Worm (Caenorhabditis elegans) whole organism, L4/young adult: ENCODE results near the gene abhd-5.1.

Experiments used
- W03F9.2 ChIP-seq: fragments of 150-350 bp; optimal IDR thresholded peaks from 2 replicates; lab custom pipeline; 2014; ENCODE audit warnings: missing biosample characterization, missing genetic modification characterization
- dao-5 ChIP-seq: sonication (generic microtip); optimal IDR thresholded peaks from 2 replicates; lab custom pipeline; 2016; ENCODE audit warnings: missing genotype, missing genetic modification characterization, moderate library complexity, missing compliant biosample characterization
- him-1 ChIP-seq: sonication (generic microtip); optimal IDR thresholded peaks from 2 replicates; lab custom pipeline; 2016; ENCODE audit warnings: missing genotype, missing genetic modification reagents, missing genetic modification characterization, missing compliant biosample characterization

abhd-5.1 gene

ce11 chrV:4839913-4840312 lies 7.5 kb upstream of the abhd-5.1 start, which contains the start of gene nas-9:
Gene nas-9, minus strand, starts transcription at chrV:4840013.
- TF ChIP-seq dao-5 (no peak), W03F9.2 (no peak), him-1 (tag; lab: Kevin White, UChicago) (no peak)

- TF ChIP-seq dao-5 (no peak), W03F9.2 (no peak), him-1 (tag; lab: Kevin White, UChicago) (no peak)
These were observed 6.3 kb upstream of the abhd-5.1 start, which contains the start of gene cwp-1 for ce11 chrV:4841179-4841578. Gene cwp-1, minus strand, starts transcription at chrV:4841279.

- TF ChIP-seq W03F9.2, result no peak
- no peak for TF ChIP-seq dao-5
- no peak for TF ChIP-seq him-1 (tag; lab: Kevin White, UChicago)
These were observed 4.9 kb upstream of the abhd-5.1 start, which contains the start of the genes cwp-2 and cwp-3 for ce11 chrV:4842544-4842943. Gene cwp-2, minus strand, starts transcription at chrV:4842644. Gene cwp-3, plus strand, starts transcription at chrV:4842836.

- TF ChIP-seq W03F9.2, result peak; percentile 11
- TF ChIP-seq him-1 (tag; lab: Kevin White, UChicago), result no peak
These were observed 2.9 kb upstream of the abhd-5.1 start, which contains the start of gene abhd-5.2 for ce11 chrV:4844591-4844990. Gene abhd-5.2, plus strand, starts transcription at chrV:4844685.

ce11 chrV:4846507-4846906 lies 946 bp upstream of the abhd-5.1 start:
- TF ChIP-seq dao-5, result no peak
- TF ChIP-seq him-1 (tag; lab: Kevin White, UChicago), result no peak
- TF ChIP-seq W03F9.2, result no peak

- no peak for TF ChIP-seq him-1 (tag; lab: Kevin White, UChicago)
These were observed 3.0 kb downstream of the abhd-5.1 start for ce11 chrV:4850446-4850845.

ce11 chrV:4851138-4851537 lies 3.7 kb downstream of the abhd-5.1 start, which contains the start of gene nex-4:
Gene nex-4, plus strand, starts transcription at chrV:4851438.
- no peak for TF ChIP-seq dao-5
- no peak for TF ChIP-seq W03F9.2
- no peak for TF ChIP-seq him-1 (tag; lab: Kevin White, UChicago)

- TF ChIP-seq dao-5 (no peak), W03F9.2 (no peak), him-1 (tag; lab: Kevin White, UChicago) (no peak)
These were observed 4.5 kb downstream of the abhd-5.1 start for ce11 chrV:4851969-4852368.

ce11 chrV:4857561-4857960 lies 10.1 kb downstream of the abhd-5.1 start:
- no peak for TF ChIP-seq dao-5
- no peak for TF ChIP-seq him-1 (tag; lab: Kevin White, UChicago)
- no peak for TF ChIP-seq W03F9.2

- TF ChIP-seq dao-5 (no peak), him-1 (tag; lab: Kevin White, UChicago) (no peak), W03F9.2 (no peak)
These were observed 13.1 kb downstream of the abhd-5.1 start for ce11 chrV:4860525-4860924.

- TF ChIP-seq him-1 (tag; lab: Kevin White, UChicago) (no peak), W03F9.2 (no peak), dao-5 (no peak)
These were observed 15.3 kb downstream of the abhd-5.1 start, which contains the start of gene C37H5.13 for ce11 chrV:4862737-4863136. Gene C37H5.13, minus strand, starts transcription at chrV:4862965.

ce11 chrV:4864330-4864729 lies 16.9 kb downstream of the abhd-5.1 start:
- no peak for TF ChIP-seq him-1 (tag; lab: Kevin White, UChicago)
- TF ChIP-seq W03F9.2, result no peak
- no peak for TF ChIP-seq dao-5

ce11 chrV:4865364-4865763 lies 17.9 kb downstream of the abhd-5.1 start, which contains the start of gene srd-32:
Gene srd-32, plus strand, starts transcription at chrV:4865664.
- no peak for TF ChIP-seq dao-5
- TF ChIP-seq him-1 (tag; lab: Kevin White, UChicago), result no peak
- TF ChIP-seq W03F9.2, result no peak

ce11 chrV:4867535-4867934 lies 20.1 kb downstream of the abhd-5.1 start:
- TF ChIP-seq dao-5, result no peak
- no peak for TF ChIP-seq him-1 (tag; lab: Kevin White, UChicago)
- no peak for TF ChIP-seq W03F9.2

- TF ChIP-seq dao-5 (no peak), W03F9.2 (no peak), him-1 (tag; lab: Kevin White, UChicago) (no peak)
These were observed 21.2 kb downstream of the abhd-5.1 start for ce11 chrV:4868698-4869097.

ce11 chrV:4870627-4871026 lies 23.2 kb downstream of the abhd-5.1 start:
- TF ChIP-seq dao-5, result no peak
